Worm (Caenorhabditis elegans) whole organism, midembryonic: ENCODE measurements around the gene C15C7.6.

Experiments used
- T22C8.4 ChIP-seq: fragments of 200-800 bp; sonication (Bioruptor generic); IDR thresholded peaks from 2 replicates; pipeline ENCODE4 v1.3.6; 2022; ENCODE audit warnings: missing genetic modification characterization, missing compliant biosample characterization
- klf-2 ChIP-seq: fragments of 200-800 bp; sonication (Bioruptor generic); conservative IDR thresholded peaks from 2 replicates; pipeline ENCODE4 v1.3.6; 2022; ENCODE audit warnings: missing genetic modification reagents, missing genetic modification characterization, missing compliant biosample characterization
- med-1 ChIP-seq: sonication (generic microtip); optimal IDR thresholded peaks from 2 replicates; lab custom pipeline; 2017; ENCODE audit warnings: missing genetic modification characterization, mild to moderate bottlenecking, missing compliant biosample characterization, antibody characterized with exemption, missing genetic modification reagents; ENCODE audit not compliant: insufficient read depth

- TF ChIP-seq T22C8.4 = no peak
- no peak for TF ChIP-seq med-1
- TF ChIP-seq klf-2 = no peak
Measured at ce11 chrX:3181870-3182269, 11.5 kb upstream of the C15C7.6 start.
